Worm (Caenorhabditis elegans): ENCODE data around the gene let-413.

let-413 gene

ce11 chrV:7977701-7978461, at the start of gene let-413:
Gene let-413 (minus strand): TSS chrV:7977776.
- TF ChIP-seq nhr-76 (tag; optimal IDR thresholded peaks at IDR 0.05) = no peak
- 0 out of 2 replicates have a peak, but pooled peaks have one; percentile 10 for TF ChIP-seq ctbp-1 (GFP tag; IDR thresholded peaks at IDR 0.05)
- peak in 1 of 2 experiments; percentile 23 for TF ChIP-seq lsy-2 (tag; optimal IDR thresholded peaks at IDR 0.05)
- TF ChIP-seq unc-62 (GFP tag; optimal IDR thresholded peaks at IDR 0.05 in 1 of 2) = peak in 1 of 2 experiments; percentile 88
- no peak for TF ChIP-seq unc-62 (tag; optimal IDR thresholded peaks at IDR 0.05)
- TF ChIP-seq lin-1 (GFP tag; IDR thresholded peaks at IDR 0.05) = no peak
- peak; percentile 44 for TF ChIP-seq nhr-6 (tag; optimal IDR thresholded peaks at IDR 0.05)
- TF ChIP-seq cey-2 (tag; optimal IDR thresholded peaks at IDR 0.05; ENCODE audit: borderline replicate concordance, insufficient read depth) = no peak
- no peak for TF ChIP-seq T26A8.4 (GFP tag; IDR thresholded peaks at IDR 0.05)
- no peak for TF ChIP-seq lir-3 (tag; optimal IDR thresholded peaks at IDR 0.05)
- no peak for TF ChIP-seq saeg-2 (GFP tag; IDR thresholded peaks at IDR 0.05)
- peak; percentile 44 for TF ChIP-seq hlh-11 (tag; optimal IDR thresholded peaks at IDR 0.05)
- 0 out of 2 replicates have a peak, but pooled peaks have one; percentile 27 for TF ChIP-seq pha-4 (GFP tag; IDR thresholded peaks at IDR 0.05)
- no peak for TF ChIP-seq pha-4 (tag; optimal IDR thresholded peaks at IDR 0.05)
- no peak for TF ChIP-seq F10B5.3 (tag; optimal IDR thresholded peaks at IDR 0.05)
- peak; percentile 52 for TF ChIP-seq mes-2 (tag; optimal IDR thresholded peaks at IDR 0.05; ENCODE audit: poor library complexity, severe bottlenecking)
- no peak for TF ChIP-seq lin-15B (tag; optimal IDR thresholded peaks at IDR 0.05)
- TF ChIP-seq daf-8 (GFP tag; IDR thresholded peaks at IDR 0.05) = no peak
- no peak for TF ChIP-seq F44E2.7 (GFP tag; IDR thresholded peaks at IDR 0.05)
- TF ChIP-seq mdt-29 (GFP tag; IDR thresholded peaks at IDR 0.05) = no peak
- peak; percentile 8 for TF ChIP-seq hlh-30 (tag; optimal IDR thresholded peaks at IDR 0.05; ENCODE audit: insufficient read depth)
- peak; percentile 16 for TF ChIP-seq fkh-10 (GFP tag; optimal IDR thresholded peaks at IDR 0.05)
- peak; percentile 28; the same call in 1 of the 2 replicates for TF ChIP-seq dmd-6 (GFP tag; IDR thresholded peaks at IDR 0.05)
- no peak for TF ChIP-seq daf-16 (GFP tag; optimal IDR thresholded peaks at IDR 0.05)
- peak; percentile 39 for TF ChIP-seq daf-16 (tag; optimal IDR thresholded peaks at IDR 0.05)
- no peak for TF ChIP-seq nhr-42 (GFP tag; IDR thresholded peaks at IDR 0.05)
- no peak for TF ChIP-seq spr-1 (tag; optimal IDR thresholded peaks at IDR 0.05)
- TF ChIP-seq aha-1 (tag) = peak; percentile 90
- no peak for TF ChIP-seq lin-29 (GFP tag; IDR thresholded peaks at IDR 0.05)
- peak; percentile 66 for TF ChIP-seq nhr-28 (tag; optimal IDR thresholded peaks at IDR 0.05)
- no peak for TF ChIP-seq ceh-62 (tag; optimal IDR thresholded peaks at IDR 0.05)
- TF ChIP-seq mxl-3 (GFP tag; optimal IDR thresholded peaks at IDR 0.05) = peak; percentile 37
- no peak for TF ChIP-seq ZK546.5 (tag; optimal IDR thresholded peaks at IDR 0.05)
- TF ChIP-seq daf-19 (GFP tag; conservative IDR thresholded peaks at IDR 0.05) = no peak
- no peak for TF ChIP-seq lin-39 (tag; optimal IDR thresholded peaks at IDR 0.05)
- TF ChIP-seq F37D6.2 (tag; optimal IDR thresholded peaks at IDR 0.05) = no peak
- peak; percentile 76 for TF ChIP-seq pqm-1 (tag; optimal IDR thresholded peaks at IDR 0.05)
- peak; percentile 20 for TF ChIP-seq mep-1 (tag; optimal IDR thresholded peaks at IDR 0.05)
- TF ChIP-seq set-16 (GFP tag; IDR thresholded peaks at IDR 0.05) = no peak
- no peak for TF ChIP-seq Y105C5A.15 (GFP tag; IDR thresholded peaks at IDR 0.05)
- TF ChIP-seq zfp-2 (tag; optimal IDR thresholded peaks at IDR 0.05) = no peak
- peak; percentile 58 for TF ChIP-seq dve-1 (tag; optimal IDR thresholded peaks at IDR 0.05; ENCODE audit: insufficient read depth)
- no peak for TF ChIP-seq ama-1 (optimal IDR thresholded peaks at IDR 0.05)

Data from whole organism, L4 larva.